Worm (Caenorhabditis elegans) whole organism, midembryonic: ENCODE results near the gene W02G9.3.

Experiments used
- flt-1 ChIP-seq: fragments of 200-800 bp; sonication (Bioruptor generic); IDR thresholded peaks from 2 replicates; pipeline ENCODE4 v1.3.6; 2022; ENCODE audit warnings: missing genetic modification characterization, missing compliant biosample characterization
- med-1 ChIP-seq: sonication (generic microtip); optimal IDR thresholded peaks from 2 replicates; lab custom pipeline; 2017; ENCODE audit warnings: missing genetic modification characterization, mild to moderate bottlenecking, missing compliant biosample characterization, antibody characterized with exemption, missing genetic modification reagents; ENCODE audit not compliant: insufficient read depth
- tab-1 ChIP-seq: fragments of 200-800 bp; sonication (Bioruptor generic); IDR thresholded peaks from 2 replicates; pipeline ENCODE4 v1.3.6; 2022; ENCODE audit warnings: missing genetic modification characterization, missing compliant biosample characterization
- ztf-23 ChIP-seq: fragments of 200-800 bp; sonication (Bioruptor generic); IDR thresholded peaks from 2 replicates; pipeline ENCODE4 v1.3.6; 2022; ENCODE audit warnings: missing genetic modification reagents, missing genetic modification characterization, missing compliant biosample characterization

ce11 chrV:2660457-2660856 lies 12.3 kb upstream of the W02G9.3 start:
- TF ChIP-seq med-1 = no peak
- TF ChIP-seq ztf-23 (GFP tag; lab: Robert Waterston, UW) = no peak
- TF ChIP-seq flt-1 (GFP tag; lab: Robert Waterston, UW) = no peak
- TF ChIP-seq tab-1 (GFP tag; lab: Robert Waterston, UW) = no peak
